Fruit fly (Drosophila melanogaster) whole organism, embryonic: ENCODE measurements around the gene CG1317.

Source experiments
- Ada2b ChIP-seq: fragments of 200-800 bp; sonication (Bioruptor generic); IDR thresholded peaks from 2 replicates; pipeline ENCODE4 v1.3.6; 2022; ENCODE audit warnings: missing biosample characterization, missing genetic modification characterization
- Atf6 ChIP-seq: fragments of 200-800 bp; sonication (Bioruptor generic); IDR thresholded peaks from 2 replicates; pipeline ENCODE4 v1.3.6; 2022; ENCODE audit warnings: missing biosample characterization, missing genetic modification characterization
- Bgb ChIP-seq: fragments of 200-800 bp; sonication (Bioruptor generic); IDR thresholded peaks from 2 replicates; pipeline ENCODE4 v1.3.6; 2022; ENCODE audit warnings: missing biosample characterization, missing genetic modification characterization; ENCODE audit not compliant: partially characterized antibody
- CG10147 ChIP-seq: fragments of 200-800 bp; sonication (Bioruptor generic); optimal IDR thresholded peaks from 2 replicates; lab custom pipeline; 2019; ENCODE audit warnings: missing biosample characterization, mild to moderate bottlenecking, missing genetic modification characterization, moderate library complexity
- CG10321 ChIP-seq: fragments of 200-800 bp; sonication (Bioruptor generic); IDR thresholded peaks from 2 replicates; pipeline ENCODE4 v1.3.6; 2022; ENCODE audit warnings: missing biosample characterization, missing genetic modification characterization
- CG11085 ChIP-seq: fragments of 200-800 bp; sonication (Bioruptor generic); IDR thresholded peaks from 2 replicates; pipeline ENCODE4 v1.3.6; 2022; ENCODE audit warnings: missing biosample characterization, missing genetic modification characterization
- CG12659 ChIP-seq: fragments of 200-800 bp; sonication (Bioruptor generic); optimal IDR thresholded peaks from 3 replicates; lab custom pipeline; 2017; ENCODE audit warnings: mild to moderate bottlenecking, missing biosample characterization, missing genetic modification reagents, missing genetic modification characterization
- CG15514 ChIP-seq: fragments of 200-800 bp; sonication (Bioruptor generic); optimal IDR thresholded peaks from 3 replicates; lab custom pipeline; 2017; ENCODE audit warnings: missing biosample characterization, missing genetic modification characterization, mild to moderate bottlenecking, moderate library complexity, missing genetic modification reagents
- CG15696 ChIP-seq: fragments of 200-800 bp; sonication (Bioruptor generic); optimal IDR thresholded peaks from 2 replicates; lab custom pipeline; 2019; ENCODE audit warnings: missing biosample characterization, mild to moderate bottlenecking, missing genetic modification characterization, moderate library complexity
- CG1792 ChIP-seq: fragments of 200-800 bp; sonication (Bioruptor generic); optimal IDR thresholded peaks from 2 replicates; lab custom pipeline; 2016; ENCODE audit warnings: missing biosample characterization, missing genetic modification characterization
- CG18011 ChIP-seq: fragments of 200-800 bp; sonication (Bioruptor generic); optimal IDR thresholded peaks from 2 replicates; lab custom pipeline; 2017; ENCODE audit warnings: missing biosample characterization, missing genetic modification characterization, mild to moderate bottlenecking, moderate library complexity, missing genotype
- CG18764 ChIP-seq: fragments of 200-800 bp; sonication (Bioruptor generic); optimal IDR thresholded peaks from 3 replicates; lab custom pipeline; 2016; ENCODE audit warnings: missing biosample characterization, missing genetic modification characterization
- CG2129 ChIP-seq: fragments of 200-800 bp; sonication (Bioruptor generic); IDR thresholded peaks from 2 replicates; pipeline ENCODE4 v1.3.6; 2022; ENCODE audit warnings: missing biosample characterization, missing genetic modification characterization; ENCODE audit not compliant: partially characterized antibody
- CG2199 ChIP-seq: fragments of 200-800 bp; sonication (Bioruptor generic); IDR thresholded peaks from 3 replicates; pipeline ENCODE4 v1.3.6; 2022; ENCODE audit warnings: missing biosample characterization, missing genetic modification characterization
- CG30431 ChIP-seq: fragments of 200-800 bp; sonication (Bioruptor generic); optimal IDR thresholded peaks from 2 replicates; lab custom pipeline; 2017; ENCODE audit warnings: missing biosample characterization, missing genetic modification characterization
- CG33213 ChIP-seq: fragments of 200-800 bp; sonication (Bioruptor generic); optimal IDR thresholded peaks from 3 replicates; lab custom pipeline; 2016; ENCODE audit warnings: missing biosample characterization, missing genetic modification characterization
- CG4360 ChIP-seq: fragments of 200-800 bp; sonication (Bioruptor generic); IDR thresholded peaks from 2 replicates; pipeline ENCODE4 v1.3.6; 2022; ENCODE audit warnings: missing biosample characterization, missing genetic modification characterization
- CG4820 ChIP-seq: fragments of 200-800 bp; sonication (Bioruptor generic); optimal IDR thresholded peaks from 3 replicates; lab custom pipeline; 2016; ENCODE audit warnings: missing biosample characterization, missing genetic modification characterization
- CG8290 ChIP-seq, 3 experiments: fragments of 200-800 bp; sonication (Bioruptor generic); optimal IDR thresholded peaks; 2 replicates each; lab custom pipeline; 2016 to 2019; ENCODE audit warnings: missing biosample characterization in 3 of 3, missing genetic modification characterization in 3 of 3, mild to moderate bottlenecking in 2 of 3, moderate library complexity in 1 of 3
- Fer1 ChIP-seq: fragments of 200-800 bp; sonication (Bioruptor generic); optimal IDR thresholded peaks from 2 replicates; lab custom pipeline; 2017; ENCODE audit warnings: missing biosample characterization, mild to moderate bottlenecking, missing genetic modification characterization
- HLH4C ChIP-seq: fragments of 200-800 bp; sonication (Bioruptor generic); IDR thresholded peaks from 3 replicates; pipeline ENCODE4 v1.3.6; 2022; ENCODE audit warnings: missing biosample characterization, missing genetic modification characterization; ENCODE audit not compliant: partially characterized antibody
- HLHmδ ChIP-seq: fragments of 200-800 bp; sonication (Bioruptor generic); optimal IDR thresholded peaks from 2 replicates; lab custom pipeline; 2018; ENCODE audit warnings: missing biosample characterization, mild to moderate bottlenecking, missing genetic modification characterization, moderate library complexity
- Hmx ChIP-seq: fragments of 200-800 bp; sonication (Bioruptor generic); optimal IDR thresholded peaks from 2 replicates; lab custom pipeline; 2016; ENCODE audit warnings: missing biosample characterization, missing genetic modification characterization
- Lim3 ChIP-seq: fragments of 200-800 bp; sonication (Bioruptor generic); IDR thresholded peaks from 2 replicates; pipeline ENCODE4 v1.3.6; 2022; ENCODE audit warnings: missing biosample characterization, missing genetic modification characterization
- MBD-R2 ChIP-seq: fragments of 200-800 bp; sonication (Bioruptor generic); IDR thresholded peaks from 2 replicates; pipeline ENCODE4 v1.3.6; 2022; ENCODE audit warnings: missing biosample characterization, missing genetic modification characterization
- Myb ChIP-seq: fragments of 200-800 bp; sonication (Bioruptor generic); optimal IDR thresholded peaks from 2 replicates; lab custom pipeline; 2016; ENCODE audit warnings: missing biosample characterization, missing genetic modification characterization
- Nf-YC ChIP-seq: fragments of 200-800 bp; optimal IDR thresholded peaks from 3 replicates; lab custom pipeline; 2019; ENCODE audit warnings: missing biosample characterization, mild to moderate bottlenecking, missing genetic modification characterization, moderate library complexity
- Side ChIP-seq: fragments of 200-800 bp; sonication (Bioruptor generic); optimal IDR thresholded peaks from 2 replicates; lab custom pipeline; 2016; ENCODE audit warnings: missing biosample characterization, missing genetic modification characterization
- abd-A ChIP-seq: fragments of 200-800 bp; sonication (Bioruptor generic); optimal IDR thresholded peaks from 3 replicates; lab custom pipeline; 2019; ENCODE audit warnings: missing biosample characterization, mild to moderate bottlenecking, missing genetic modification characterization, moderate library complexity
- amos ChIP-seq: fragments of 200-800 bp; sonication (Bioruptor generic); IDR thresholded peaks from 2 replicates; pipeline ENCODE4 v1.3.6; 2022; ENCODE audit warnings: missing biosample characterization, missing genetic modification characterization; ENCODE audit not compliant: partially characterized antibody
- ato ChIP-seq: fragments of 200-800 bp; sonication (Bioruptor generic); IDR thresholded peaks from 2 replicates; pipeline ENCODE4 v1.3.6; 2022; ENCODE audit warnings: missing biosample characterization, missing genetic modification characterization; ENCODE audit not compliant: partially characterized antibody
- az2 ChIP-seq: fragments of 200-800 bp; sonication (Bioruptor generic); optimal IDR thresholded peaks from 3 replicates; lab custom pipeline; 2016; ENCODE audit warnings: missing biosample characterization, missing genetic modification characterization
- br ChIP-seq: fragments of >200 bp; optimal IDR thresholded peaks from 2 replicates; lab custom pipeline; 2017
- chif ChIP-seq, 2 experiments: fragments of 200-800 bp; sonication (Bioruptor generic); optimal IDR thresholded peaks; 3 replicates each; lab custom pipeline; 2016; ENCODE audit warnings: missing biosample characterization in 2 of 2, missing genetic modification characterization in 2 of 2
- cwo ChIP-seq: fragments of 200-800 bp; sonication (Bioruptor generic); optimal IDR thresholded peaks from 3 replicates; lab custom pipeline; 2017; ENCODE audit warnings: missing biosample characterization, missing genetic modification characterization, mild to moderate bottlenecking, moderate library complexity, missing genetic modification reagents
- ems ChIP-seq: fragments of 200-800 bp; sonication (Bioruptor generic); optimal IDR thresholded peaks from 3 replicates; lab custom pipeline; 2016; ENCODE audit warnings: missing biosample characterization, missing genetic modification characterization
- eve ChIP-seq, 2 experiments: fragments of >200 bp; optimal IDR thresholded peaks; 2 replicates each; lab custom pipeline; 2017; ENCODE audit warnings: missing biosample characterization in 2 of 2, missing genetic modification characterization in 2 of 2
- gem ChIP-seq: fragments of 200-800 bp; sonication (Bioruptor generic); optimal IDR thresholded peaks from 2 replicates; lab custom pipeline; 2019; ENCODE audit warnings: missing biosample characterization, mild to moderate bottlenecking, missing genetic modification characterization, moderate library complexity
- kah ChIP-seq: fragments of 200-800 bp; sonication (Bioruptor generic); optimal IDR thresholded peaks from 2 replicates; lab custom pipeline; 2018; ENCODE audit warnings: missing biosample characterization, mild to moderate bottlenecking, missing genetic modification characterization
- mirr ChIP-seq: fragments of 200-800 bp; sonication (Bioruptor generic); optimal IDR thresholded peaks from 3 replicates; lab custom pipeline; 2018; ENCODE audit warnings: missing biosample characterization, mild to moderate bottlenecking, missing genetic modification characterization
- odd ChIP-seq: fragments of 200-800 bp; sonication (Bioruptor generic); optimal IDR thresholded peaks from 2 replicates; lab custom pipeline; 2017; ENCODE audit warnings: missing biosample characterization, mild to moderate bottlenecking, missing genetic modification characterization
- otp ChIP-seq: fragments of 200-800 bp; sonication (Bioruptor generic); IDR thresholded peaks from 3 replicates; pipeline ENCODE4, ENCODE4 v1.3.6; 2022; ENCODE audit warnings: missing biosample characterization, missing genetic modification characterization
- prd ChIP-seq, 3 experiments: fragments of >200 bp in 2 of 3; fragments of 200-800 bp in 1 of 3; sonication (Bioruptor generic) in 1 of 3; optimal IDR thresholded peaks in 2 of 3; IDR thresholded peaks in 1 of 3; 2 replicates in 2 of 3; 3 replicates in 1 of 3; pipeline versions ENCODE4 v1.3.6 to Lab custom; 2017 to 2022; ENCODE audit warnings: missing biosample characterization in 1 of 3, missing genetic modification characterization in 1 of 3
- pum ChIP-seq: fragments of 200-800 bp; sonication (Bioruptor generic); optimal IDR thresholded peaks from 2 replicates; lab custom pipeline; 2016; ENCODE audit warnings: missing biosample characterization, missing genetic modification characterization
- slou ChIP-seq: fragments of 200-800 bp; sonication (Bioruptor generic); optimal IDR thresholded peaks from 3 replicates; lab custom pipeline; 2016; ENCODE audit warnings: missing biosample characterization, missing genetic modification characterization
- sna ChIP-seq: fragments of 200-800 bp; sonication (Bioruptor generic); IDR thresholded peaks from 2 replicates; pipeline ENCODE4 v1.3.6; 2022; ENCODE audit warnings: missing biosample characterization, missing genetic modification characterization; ENCODE audit not compliant: partially characterized antibody
- tio ChIP-seq: fragments of 200-800 bp; sonication (Bioruptor generic); optimal IDR thresholded peaks from 2 replicates; lab custom pipeline; 2017; ENCODE audit warnings: missing biosample characterization, missing genetic modification characterization, inconsistent platforms
- unc-4 ChIP-seq: fragments of 200-800 bp; sonication (Bioruptor generic); IDR thresholded peaks from 2 replicates; pipeline ENCODE4 v1.3.6; 2022; ENCODE audit warnings: missing biosample characterization, missing genetic modification characterization; ENCODE audit not compliant: partially characterized antibody

Gene CG1317

DNA sequence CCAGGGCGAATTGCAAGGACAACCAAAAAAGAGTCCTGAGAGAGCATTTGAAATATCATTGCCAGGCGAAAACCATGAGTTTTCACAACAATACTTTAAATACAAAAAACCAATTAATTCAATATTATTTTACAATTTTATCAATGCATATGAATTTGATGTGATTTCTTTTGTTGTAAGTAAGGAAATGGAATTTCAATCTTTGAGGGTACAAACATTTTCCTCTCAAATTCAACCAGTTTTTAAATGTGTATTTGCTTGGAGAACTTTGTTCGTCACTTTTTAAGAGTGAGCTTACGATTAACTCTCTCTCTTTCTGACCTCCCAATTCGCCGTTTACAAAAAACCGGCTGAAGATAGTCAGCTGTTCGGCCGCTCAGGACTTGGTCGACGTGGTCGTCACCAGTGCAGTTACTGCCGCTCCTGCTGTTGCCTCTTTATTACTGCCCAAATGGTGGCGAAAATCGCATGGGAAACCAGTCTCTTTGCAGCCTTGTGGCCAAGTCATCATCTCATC is 39.9 kb upstream of the CG1317 start (continued):
- TF ChIP-seq CG4360 (GFP tag; lab: Robert Waterston, UW) (no peak), Nf-YC (tag; lab: Kevin White, UChicago) (peak; percentile 19)

- TF ChIP-seq CG12659 (GFP tag; lab: Kevin White, UChicago) (no peak), otp (GFP tag; lab: Robert Waterston, UW) (no peak), Fer1 (peak; percentile 61), pum (GFP tag; lab: Kevin White, UChicago) (no peak), CG15514 (GFP tag; lab: Kevin White, UChicago) (peak; percentile 29), cwo (GFP tag; lab: Kevin White, UChicago) (peak; percentile 51), Lim3 (GFP tag; lab: Robert Waterston, UW) (no peak; the same call in 1 of the 2 replicates), CG4820 (GFP tag; lab: Kevin White, UChicago) (peak; percentile 7), CG10321 (GFP tag; lab: Robert Waterston, UW) (no peak), chif (GFP tag; optimal IDR thresholded peaks at IDR 0.05; lab: Kevin White, UChicago) (no peak), odd (no peak), tio (no peak), ato (no peak), Bgb (GFP tag; lab: Robert Waterston, UW) (no peak), Side (GFP tag; lab: Kevin White, UChicago) (no peak), slou (GFP tag; lab: Kevin White, UChicago) (no peak), gem (peak; percentile 36), CG2199 (no peak), CG15696 (no peak), Myb (GFP tag; lab: Kevin White, UChicago) (no peak), abd-A (tag; lab: Kevin White, UChicago) (no peak), Ada2b (peak; percentile 70; the same call in 1 of the 2 replicates), az2 (GFP tag; lab: Kevin White, UChicago) (no peak), CG11085 (GFP tag; lab: Robert Waterston, UW) (no peak), ems (GFP tag; lab: Kevin White, UChicago) (no peak), eve (GFP tag; optimal IDR thresholded peaks at IDR 0.05; lab: Kevin White, UChicago) (no peak), CG8290 (GFP tag; optimal IDR thresholded peaks at IDR 0.05; lab: Kevin White, UChicago) (no peak), CG8290 (tag; optimal IDR thresholded peaks at IDR 0.05; lab: Kevin White, UChicago) (no peak), CG10147 (peak; percentile 69), HLHmδ (GFP tag; lab: Kevin White, UChicago) (no peak), prd (optimal IDR thresholded peaks at IDR 0.05; lab: Kevin White, UChicago) (no peak), prd (GFP tag; IDR thresholded peaks at IDR 0.05; lab: Robert Waterston, UW) (no peak; the same call in 2 of the 3 replicates), br (lab: Kevin White, UChicago) (no peak), Hmx (GFP tag; lab: Kevin White, UChicago) (no peak), kah (GFP tag; lab: Kevin White, UChicago) (no peak), mirr (GFP tag; lab: Kevin White, UChicago) (no peak), MBD-R2 (GFP tag; lab: Robert Waterston, UW) (no peak), CG33213 (GFP tag; lab: Kevin White, UChicago) (no peak), Atf6 (GFP tag; lab: Robert Waterston, UW) (no peak), CG30431 (GFP tag; lab: Kevin White, UChicago) (no peak), CG2129 (no peak), HLH4C (GFP tag; lab: Robert Waterston, UW) (no peak), unc-4 (GFP tag; lab: Robert Waterston, UW) (no peak), CG18764 (peak; percentile 13), CG18011 (no peak), amos (GFP tag; lab: Robert Waterston, UW) (no peak), CG1792 (GFP tag; lab: Kevin White, UChicago) (no peak), sna (GFP tag; lab: Robert Waterston, UW) (no peak)
Measured at dm6 chr3L:2410869-2411268, 39.1 kb upstream of the CG1317 start.
